Fruit fly (Drosophila melanogaster) whole organism: ENCODE measurements around the gene CG6865.

Source experiments
- CG8478 ChIP-seq: fragments of >200 bp; optimal IDR thresholded peaks from 2 replicates; lab custom pipeline; 2018; ENCODE audit warnings: inconsistent platforms
- Dll ChIP-seq: fragments of >200 bp; optimal IDR thresholded peaks from 2 replicates; lab custom pipeline; 2017
- EcR ChIP-seq, 2 experiments: fragments of >200 bp; optimal IDR thresholded peaks; 2 replicates each; lab custom pipeline; 2017; ENCODE audit warnings: missing biosample characterization in 2 of 2, missing genetic modification characterization in 2 of 2, missing genetic modification reagents in 2 of 2
- pan ChIP-seq: fragments of >200 bp; optimal IDR thresholded peaks from 2 replicates; lab custom pipeline; 2017
- psq ChIP-seq: fragments of >200 bp; optimal IDR thresholded peaks from 2 replicates; lab custom pipeline; 2017
- usp ChIP-seq: fragments of >200 bp; optimal IDR thresholded peaks from 2 replicates; lab custom pipeline; 2017; ENCODE audit warnings: missing biosample characterization, missing genetic modification characterization, mixed read lengths

- TF ChIP-seq EcR (GFP tag; optimal IDR thresholded peaks at IDR 0.05; lab: Kevin White, UChicago) (no peak), psq (lab: Kevin White, UChicago) (no peak), CG8478 (no peak), Dll (lab: Kevin White, UChicago) (no peak), usp (GFP tag; lab: Kevin White, UChicago) (no peak), pan (lab: Kevin White, UChicago) (no peak)
Observed at dm6 chr3L:18895079-18895478, 31.6 kb downstream of the CG6865 start.
